Worm (Caenorhabditis elegans) whole organism, L4 larva: Measurements from ENCODE around the gene cyp-33D1.

Experiments
- T20F7.1 ChIP-seq: fragments of 200-800 bp; sonication (Bioruptor generic); optimal IDR thresholded peaks from 2 replicates; lab custom pipeline; 2018; ENCODE audit warnings: mild to moderate bottlenecking, missing genetic modification characterization, missing compliant biosample characterization
- ceh-28 ChIP-seq: fragments of 150-350 bp; optimal IDR thresholded peaks from 2 replicates; lab custom pipeline; 2014; ENCODE audit warnings: missing biosample characterization, missing genetic modification reagents, missing genetic modification characterization
- ces-1 ChIP-seq: fragments of 150-350 bp; sonication (generic microtip); optimal IDR thresholded peaks from 4 replicates; lab custom pipeline; 2014; ENCODE audit warnings: missing biosample characterization, missing genetic modification reagents, missing genetic modification characterization
- dve-1 ChIP-seq: sonication (generic microtip); optimal IDR thresholded peaks from 2 replicates; lab custom pipeline; 2017; ENCODE audit warnings: antibody characterized with exemption, mild to moderate bottlenecking, missing genetic modification characterization, missing compliant biosample characterization; ENCODE audit not compliant: insufficient read depth
- fkh-10 ChIP-seq: fragments of 150-350 bp; optimal IDR thresholded peaks from 2 replicates; lab custom pipeline; 2014; ENCODE audit warnings: missing biosample characterization, missing genetic modification reagents, missing genetic modification characterization
- mdl-1 ChIP-seq, 2 experiments: fragments of 150-350 bp in 1 of 2; sonication (generic microtip) in 1 of 2; optimal IDR thresholded peaks; 2 replicates each; lab custom pipeline; 2014 to 2017; ENCODE audit warnings: missing biosample characterization in 2 of 2, missing genetic modification characterization in 2 of 2
- nhr-237 ChIP-seq: sonication (generic microtip); optimal IDR thresholded peaks from 2 replicates; lab custom pipeline; 2017; ENCODE audit warnings: missing biosample characterization, missing genetic modification characterization
- pqm-1 ChIP-seq: sonication (generic microtip); optimal IDR thresholded peaks from 2 replicates; lab custom pipeline; 2017; ENCODE audit warnings: missing biosample characterization, missing genetic modification characterization
- skn-1 ChIP-seq: fragments of 150-350 bp; optimal IDR thresholded peaks from 2 replicates; lab custom pipeline; 2014; ENCODE audit warnings: missing biosample characterization, missing genetic modification characterization
- spr-1 ChIP-seq: sonication (generic microtip); optimal IDR thresholded peaks from 2 replicates; lab custom pipeline; 2016; ENCODE audit warnings: mild to moderate bottlenecking, missing genetic modification characterization, missing compliant biosample characterization
- unc-130 ChIP-seq: sonication (generic microtip); optimal IDR thresholded peaks from 2 replicates; lab custom pipeline; 2016; ENCODE audit warnings: missing genetic modification reagents, missing genetic modification characterization, missing compliant biosample characterization

- no peak for TF ChIP-seq spr-1
- TF ChIP-seq unc-130 (GFP tag; lab: Kevin White, UChicago): no peak
- no peak for TF ChIP-seq fkh-10 (GFP tag; lab: Kevin White, UChicago)
- TF ChIP-seq ces-1 (GFP tag; lab: Kevin White, UChicago): no peak
- no peak for TF ChIP-seq pqm-1 (tag; lab: Kevin White, UChicago)
- no peak for TF ChIP-seq mdl-1 (tag; optimal IDR thresholded peaks at IDR 0.05; lab: Kevin White, UChicago)
- no peak for TF ChIP-seq nhr-237 (tag; lab: Kevin White, UChicago)
- no peak for TF ChIP-seq T20F7.1 (GFP tag; lab: Kevin White, UChicago)
- no peak for TF ChIP-seq skn-1
- TF ChIP-seq ceh-28 (tag; lab: Kevin White, UChicago): no peak
- no peak for TF ChIP-seq dve-1 (tag; lab: Kevin White, UChicago)
Measured at ce11 chrV:16131249-16131648, 44.4 kb downstream of the cyp-33D1 start, which contains the start of gene fbxa-142.
